Worm (Caenorhabditis elegans) whole organism, L4/young adult: ENCODE results near the gene ric-7.

Experiments used
- W03F9.2 ChIP-seq: fragments of 150-350 bp; optimal IDR thresholded peaks from 2 replicates; lab custom pipeline; 2014; ENCODE audit warnings: missing biosample characterization, missing genetic modification characterization
- dao-5 ChIP-seq: sonication (generic microtip); optimal IDR thresholded peaks from 2 replicates; lab custom pipeline; 2016; ENCODE audit warnings: missing genotype, missing genetic modification characterization, moderate library complexity, missing compliant biosample characterization
- him-1 ChIP-seq: sonication (generic microtip); optimal IDR thresholded peaks from 2 replicates; lab custom pipeline; 2016; ENCODE audit warnings: missing genotype, missing genetic modification reagents, missing genetic modification characterization, missing compliant biosample characterization

Gene ric-7

ce11 chrV:14011427-14011826, 5.7 kb upstream of the ric-7 start:
- no peak for TF ChIP-seq W03F9.2 (tag; lab: Kevin White, UChicago)
- no peak for TF ChIP-seq him-1 (tag; lab: Kevin White, UChicago)
- TF ChIP-seq dao-5 (tag; lab: Kevin White, UChicago) = no peak

ce11 chrV:14010021-14010420, 4.3 kb upstream of the ric-7 start:
- no peak for TF ChIP-seq him-1 (tag; lab: Kevin White, UChicago)
- no peak for TF ChIP-seq W03F9.2 (tag; lab: Kevin White, UChicago)
- no peak for TF ChIP-seq dao-5 (tag; lab: Kevin White, UChicago)

ce11 chrV:14008353-14008859, 2.7 kb upstream of the ric-7 start:
- TF ChIP-seq W03F9.2 (tag; lab: Kevin White, UChicago) (no peak), dao-5 (tag; lab: Kevin White, UChicago) (no peak), him-1 (tag; lab: Kevin White, UChicago) (no peak)

- TF ChIP-seq him-1 (tag; lab: Kevin White, UChicago) (peak; percentile 50), W03F9.2 (tag; lab: Kevin White, UChicago) (no peak)
Observed at ce11 chrV:14006819-14007218, 1.1 kb upstream of the ric-7 start.

ce11 chrV:14004342-14004741, 1.4 kb downstream of the ric-7 start:
- TF ChIP-seq dao-5 (tag; lab: Kevin White, UChicago) (no peak), W03F9.2 (tag; lab: Kevin White, UChicago) (no peak), him-1 (tag; lab: Kevin White, UChicago) (no peak)

ce11 chrV:14003587-14004156, 2.0 kb downstream of the ric-7 start:
- no peak for TF ChIP-seq W03F9.2 (tag; lab: Kevin White, UChicago)

ce11 chrV:14002402-14002801, 3.3 kb downstream of the ric-7 start:
- TF ChIP-seq dao-5 (tag; lab: Kevin White, UChicago) = no peak
- no peak for TF ChIP-seq him-1 (tag; lab: Kevin White, UChicago)
- no peak for TF ChIP-seq W03F9.2 (tag; lab: Kevin White, UChicago)

- no peak for TF ChIP-seq dao-5 (tag; lab: Kevin White, UChicago)
- no peak for TF ChIP-seq him-1 (tag; lab: Kevin White, UChicago)
- TF ChIP-seq W03F9.2 (tag; lab: Kevin White, UChicago) = no peak
Observed at ce11 chrV:14001929-14002328, 3.8 kb downstream of the ric-7 start.

- TF ChIP-seq W03F9.2 (tag; lab: Kevin White, UChicago) = no peak
- no peak for TF ChIP-seq dao-5 (tag; lab: Kevin White, UChicago)
- TF ChIP-seq him-1 (tag; lab: Kevin White, UChicago) = no peak
Observed at ce11 chrV:13993478-13993877, 12.2 kb downstream of the ric-7 start.

- TF ChIP-seq him-1 (tag; lab: Kevin White, UChicago) (no peak), W03F9.2 (tag; lab: Kevin White, UChicago) (no peak), dao-5 (tag; lab: Kevin White, UChicago) (no peak)
Observed at ce11 chrV:13992485-13992884, 13.2 kb downstream of the ric-7 start, which contains the start of gene droe-4. Gene droe-4, plus strand, starts transcription at chrV:13992656.

- TF ChIP-seq W03F9.2 (tag; lab: Kevin White, UChicago) (no peak), him-1 (tag; lab: Kevin White, UChicago) (no peak), dao-5 (tag; lab: Kevin White, UChicago) (no peak)
Observed at ce11 chrV:13986823-13987222, 18.9 kb downstream of the ric-7 start.

ce11 chrV:13984828-13985227, 20.9 kb downstream of the ric-7 start, which contains the start of gene end-1:
Gene end-1, plus strand, starts transcription at chrV:13985128.
- TF ChIP-seq dao-5 (tag; lab: Kevin White, UChicago) (no peak), W03F9.2 (tag; lab: Kevin White, UChicago) (no peak), him-1 (tag; lab: Kevin White, UChicago) (no peak)

ce11 chrV:13981677-13982076, 24.0 kb downstream of the ric-7 start:
- no peak for TF ChIP-seq W03F9.2 (tag; lab: Kevin White, UChicago)
- no peak for TF ChIP-seq him-1 (tag; lab: Kevin White, UChicago)
- TF ChIP-seq dao-5 (tag; lab: Kevin White, UChicago) = no peak

- no peak for TF ChIP-seq W03F9.2 (tag; lab: Kevin White, UChicago)
- TF ChIP-seq dao-5 (tag; lab: Kevin White, UChicago) = no peak
Observed at ce11 chrV:13980807-13981206, 24.9 kb downstream of the ric-7 start, which contains the start of gene eol-1. Gene eol-1, minus strand, starts transcription at chrV:13980907.
